Worm (Caenorhabditis elegans): ENCODE data around the gene asm-3.

DNA sequence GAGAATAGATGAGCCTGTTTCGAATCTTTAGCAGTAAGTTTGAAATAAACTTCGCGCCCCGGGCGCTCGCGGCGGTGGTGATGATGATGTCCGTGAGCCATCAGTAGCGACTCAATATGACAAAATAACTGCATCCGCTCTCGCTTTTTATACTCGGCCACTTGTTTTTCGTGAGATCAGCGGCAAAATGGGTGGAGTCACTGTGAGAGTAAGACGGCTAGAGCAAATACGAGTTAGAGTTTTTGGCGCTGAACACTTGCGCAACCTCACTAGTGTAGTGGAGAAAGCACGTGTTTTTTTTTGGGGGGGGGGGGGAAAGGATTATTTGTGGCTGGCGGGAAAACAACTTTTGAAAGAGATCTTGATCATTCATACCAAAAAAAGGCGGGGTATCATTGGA, 17.2 kb downstream of the asm-3 start, which contains the start of gene W03G1.5:
- TF ChIP-seq cog-1 (tag; optimal IDR thresholded peaks at IDR 0.05) (no peak), flt-1 (GFP tag; IDR thresholded peaks at IDR 0.05) (no peak), ztf-23 (GFP tag; IDR thresholded peaks at IDR 0.05) (no peak)
